Fruit fly (Drosophila melanogaster) whole organism, wandering third instar larva: ENCODE measurements around the gene mah.

ENCODE experiments used
- Abd-B ChIP-seq: fragments of >200 bp; optimal IDR thresholded peaks from 2 replicates; lab custom pipeline; 2017; ENCODE audit warnings: missing biosample characterization, missing genetic modification characterization
- CG32264 ChIP-seq: fragments of 200-800 bp; sonication (Bioruptor generic); optimal IDR thresholded peaks from 2 replicates; lab custom pipeline; 2016; ENCODE audit warnings: missing biosample characterization, missing genetic modification characterization
- CG9705 ChIP-seq: fragments of 200-800 bp; sonication (Bioruptor generic); optimal IDR thresholded peaks from 2 replicates; lab custom pipeline; 2018; ENCODE audit warnings: missing biosample characterization, mild to moderate bottlenecking, missing genetic modification characterization
- CrebA ChIP-seq: fragments of 200-800 bp; sonication (Bioruptor generic); optimal IDR thresholded peaks from 2 replicates; lab custom pipeline; 2016; ENCODE audit warnings: missing biosample characterization, mild to moderate bottlenecking, missing genetic modification characterization, borderline replicate concordance
- Dfd ChIP-seq: fragments of >200 bp; optimal IDR thresholded peaks from 2 replicates; lab custom pipeline; 2017; ENCODE audit warnings: missing biosample characterization, missing genetic modification characterization
- Dif ChIP-seq: fragments of 200-275, 200-300 bp; sonication (Bioruptor generic); optimal IDR thresholded peaks from 2 replicates; lab custom pipeline; 2018; ENCODE audit warnings: missing biosample characterization, missing genetic modification characterization; ENCODE audit not compliant: partially characterized antibody
- GATAd ChIP-seq: sonication (Bioruptor generic); optimal IDR thresholded peaks from 2 replicates; lab custom pipeline; 2016; ENCODE audit warnings: missing biosample characterization, missing genetic modification characterization
- HLH106 ChIP-seq: fragments of 200-800 bp; optimal IDR thresholded peaks from 3 replicates; lab custom pipeline; 2019; ENCODE audit warnings: missing biosample characterization, mild to moderate bottlenecking, missing genetic modification characterization, moderate library complexity
- Hnf4 ChIP-seq: fragments of 200-800 bp; sonication (Bioruptor generic); optimal IDR thresholded peaks from 2 replicates; lab custom pipeline; 2016; ENCODE audit warnings: missing biosample characterization, mild to moderate bottlenecking, missing genetic modification characterization
- Hr78 ChIP-seq: fragments of >200 bp; optimal IDR thresholded peaks from 2 replicates; lab custom pipeline; 2017; ENCODE audit warnings: missing biosample characterization, missing genetic modification characterization
- Hr83 ChIP-seq: fragments of 200-300 bp; sonication (Bioruptor generic); optimal IDR thresholded peaks from 2 replicates; lab custom pipeline; 2016; ENCODE audit warnings: missing biosample characterization, mild to moderate bottlenecking, missing genetic modification characterization, moderate library complexity; ENCODE audit not compliant: poor library complexity, severe bottlenecking
- Jra ChIP-seq: sonication (Bioruptor generic); optimal IDR thresholded peaks from 2 replicates; lab custom pipeline; 2016; ENCODE audit warnings: missing biosample characterization, missing genetic modification characterization
- Mio ChIP-seq: sonication (Bioruptor generic); optimal IDR thresholded peaks from 2 replicates; lab custom pipeline; 2016; ENCODE audit warnings: missing biosample characterization, missing genetic modification characterization
- Myc ChIP-seq: fragments of >200 bp; optimal IDR thresholded peaks from 2 replicates; lab custom pipeline; 2017
- N ChIP-seq: fragments of >200 bp; optimal IDR thresholded peaks from 2 replicates; lab custom pipeline; 2018; ENCODE audit warnings: missing biosample characterization, missing external identifiers, missing genetic modification characterization
- Rel ChIP-seq, 2 experiments: fragments of 200-800 bp; sonication (Bioruptor generic) in 1 of 2; optimal IDR thresholded peaks; 2 replicates in 1 of 2; 3 replicates in 1 of 2; lab custom pipeline; 2016 to 2019; ENCODE audit warnings: mild to moderate bottlenecking in 2 of 2, missing biosample characterization in 2 of 2, missing genetic modification characterization in 2 of 2, moderate library complexity in 1 of 2
- Sp1 ChIP-seq: fragments of 200-800 bp; sonication (Bioruptor generic); optimal IDR thresholded peaks from 3 replicates; lab custom pipeline; 2019; ENCODE audit warnings: missing biosample characterization, mild to moderate bottlenecking, missing genetic modification characterization, moderate library complexity
- Vsx2 ChIP-seq: fragments of 200-300, 225-300 bp; sonication (Bioruptor generic); optimal IDR thresholded peaks from 2 replicates; lab custom pipeline; 2018; ENCODE audit warnings: missing biosample characterization, missing genetic modification characterization; ENCODE audit not compliant: partially characterized antibody
- brk ChIP-seq: fragments of 200-800 bp; sonication (Bioruptor generic); optimal IDR thresholded peaks from 2 replicates; lab custom pipeline; 2016; ENCODE audit warnings: missing biosample characterization, mild to moderate bottlenecking, missing genetic modification characterization
- dl ChIP-seq, 2 experiments: fragments of 175-275, 200-275 bp in 1 of 2; fragments of 200-275 bp in 1 of 2; sonication (Bioruptor generic); optimal IDR thresholded peaks; lab custom pipeline; 2018; ENCODE audit warnings: mild to moderate bottlenecking in 2 of 2, missing biosample characterization in 2 of 2, missing genetic modification characterization in 2 of 2, moderate library complexity in 2 of 2; ENCODE audit not compliant: partially characterized antibody in 2 of 2, insufficient read depth in 1 of 2
- dmrt93B ChIP-seq: fragments of 200-800 bp; sonication (Bioruptor generic); optimal IDR thresholded peaks from 2 replicates; lab custom pipeline; 2018; ENCODE audit warnings: missing biosample characterization, mild to moderate bottlenecking, missing genetic modification characterization
- foxo ChIP-seq, 2 experiments: fragments of 200-800 bp; sonication (Bioruptor generic); optimal IDR thresholded peaks; 2 replicates in 1 of 2; 3 replicates in 1 of 2; lab custom pipeline; 2016 to 2017; ENCODE audit warnings: missing biosample characterization in 2 of 2, missing genetic modification characterization in 2 of 2
- h ChIP-seq: fragments of 200-800 bp; sonication (Bioruptor generic); optimal IDR thresholded peaks from 3 replicates; lab custom pipeline; 2016; ENCODE audit warnings: missing biosample characterization, mild to moderate bottlenecking, missing genetic modification characterization
- jim ChIP-seq: fragments of 175-275, 200-325 bp; sonication (Bioruptor generic); optimal IDR thresholded peaks from 2 replicates; lab custom pipeline; 2016; ENCODE audit warnings: missing biosample characterization, mild to moderate bottlenecking, missing genetic modification characterization
- pan ChIP-seq: fragments of >200 bp; optimal IDR thresholded peaks from 2 replicates; lab custom pipeline; 2017
- psq ChIP-seq: fragments of 200-800 bp; sonication (Bioruptor generic); optimal IDR thresholded peaks from 3 replicates; lab custom pipeline; 2017; ENCODE audit warnings: missing biosample characterization, mild to moderate bottlenecking, missing genetic modification characterization, moderate library complexity
- rgr ChIP-seq: fragments of 200-800 bp; sonication (Bioruptor generic); optimal IDR thresholded peaks from 3 replicates; lab custom pipeline; 2016; ENCODE audit warnings: missing biosample characterization, mild to moderate bottlenecking, missing genetic modification characterization
- sage ChIP-seq: fragments of 200-800 bp; sonication (Bioruptor generic); optimal IDR thresholded peaks from 2 replicates; lab custom pipeline; 2016; ENCODE audit warnings: missing biosample characterization, mild to moderate bottlenecking, missing genetic modification characterization
- sv ChIP-seq: fragments of 200-800 bp; sonication (Bioruptor generic); optimal IDR thresholded peaks from 3 replicates; lab custom pipeline; 2016; ENCODE audit warnings: missing biosample characterization, missing genetic modification characterization
- tai ChIP-seq: sonication (Bioruptor generic); optimal IDR thresholded peaks from 2 replicates; lab custom pipeline; 2016; ENCODE audit warnings: missing biosample characterization, missing genetic modification characterization
- usp ChIP-seq: fragments of >200 bp; optimal IDR thresholded peaks from 2 replicates; lab custom pipeline; 2017; ENCODE audit warnings: missing biosample characterization, missing genetic modification characterization
- woc ChIP-seq: sonication (Bioruptor generic); optimal IDR thresholded peaks from 2 replicates; lab custom pipeline; 2016; ENCODE audit warnings: missing biosample characterization, mild to moderate bottlenecking, missing genetic modification characterization

The mah gene

DNA sequence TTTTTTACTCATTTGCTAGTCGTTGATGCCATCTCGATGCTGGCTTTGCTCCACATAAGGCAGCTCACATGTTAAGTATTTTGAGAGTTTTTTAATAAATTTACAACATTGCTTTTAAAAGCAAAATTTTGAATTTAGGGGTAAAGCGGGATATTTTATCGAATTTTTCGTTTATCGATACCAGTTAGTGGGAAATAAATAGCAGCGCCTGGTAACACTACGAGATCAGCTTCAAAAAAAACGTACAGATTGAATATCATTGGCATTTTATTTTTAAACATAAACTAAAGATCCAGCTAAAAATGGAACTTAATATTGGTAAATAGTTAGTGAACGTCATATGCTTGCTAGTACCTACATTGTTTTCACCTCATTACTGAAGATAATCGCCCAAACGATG, 25.2 kb upstream of the mah start, which contains the start of gene Mink:
Mink (plus strand) TSS at position 204 of the 400 bp plus-strand sequence.
- no peak for TF ChIP-seq jim (GFP tag; lab: Kevin White, UChicago)
- no peak for TF ChIP-seq tai (GFP tag; lab: Kevin White, UChicago)
- TF ChIP-seq Dfd (GFP tag; lab: Kevin White, UChicago) = no peak
- no peak for TF ChIP-seq Mio (GFP tag; lab: Kevin White, UChicago)
- TF ChIP-seq, all 38 proteins: peak for 0

dm6 chr3R:24924916-24925315, 22.5 kb upstream of the mah start, which contains the start of gene Trf4-2:
Gene Trf4-2, plus strand, starts transcription at chr3R:24925216.
- TF ChIP-seq Hnf4 (GFP tag; lab: Kevin White, UChicago) (no peak), brk (GFP tag; lab: Kevin White, UChicago) (no peak), h (GFP tag; lab: Kevin White, UChicago) (no peak), Myc (lab: Kevin White, UChicago) (no peak), GATAd (GFP tag; lab: Kevin White, UChicago) (no peak), foxo (GFP tag; optimal IDR thresholded peaks at IDR 0.05; lab: Kevin White, UChicago) (no peak), CG32264 (no peak), jim (GFP tag; lab: Kevin White, UChicago) (no peak)

DNA sequence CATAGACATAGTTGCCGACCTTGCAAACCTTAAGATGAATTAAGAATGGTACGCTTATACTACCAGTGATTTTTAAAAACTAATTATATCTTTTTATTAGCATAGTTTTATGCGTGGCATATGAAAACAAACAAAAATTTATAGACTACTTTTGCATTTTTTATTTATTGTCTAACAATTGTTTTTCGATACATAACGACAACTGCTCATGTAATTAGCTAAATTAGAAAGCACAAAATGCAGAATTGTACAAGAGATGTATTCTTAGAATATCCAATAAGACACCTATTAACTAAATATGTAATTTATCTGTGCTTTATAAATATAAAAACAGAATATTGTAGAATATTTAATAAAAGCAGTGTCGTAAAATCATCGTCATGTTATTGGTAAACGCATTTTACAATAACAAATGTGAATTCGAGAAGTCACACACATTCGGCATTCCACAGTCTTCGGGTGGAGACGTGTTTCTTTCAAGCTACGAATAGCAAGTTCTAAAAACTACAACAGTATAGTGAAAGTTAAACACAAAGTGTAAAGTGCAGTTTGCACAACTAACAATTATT, 20.6 kb upstream of the mah start:
- no peak for TF ChIP-seq jim (GFP tag; lab: Kevin White, UChicago)
- peak; percentile 43 for TF ChIP-seq Myc (lab: Kevin White, UChicago)
- TF ChIP-seq sage (GFP tag; lab: Kevin White, UChicago) = no peak
- peak; percentile 92 for TF ChIP-seq Vsx2 (GFP tag; lab: Kevin White, UChicago)

DNA sequence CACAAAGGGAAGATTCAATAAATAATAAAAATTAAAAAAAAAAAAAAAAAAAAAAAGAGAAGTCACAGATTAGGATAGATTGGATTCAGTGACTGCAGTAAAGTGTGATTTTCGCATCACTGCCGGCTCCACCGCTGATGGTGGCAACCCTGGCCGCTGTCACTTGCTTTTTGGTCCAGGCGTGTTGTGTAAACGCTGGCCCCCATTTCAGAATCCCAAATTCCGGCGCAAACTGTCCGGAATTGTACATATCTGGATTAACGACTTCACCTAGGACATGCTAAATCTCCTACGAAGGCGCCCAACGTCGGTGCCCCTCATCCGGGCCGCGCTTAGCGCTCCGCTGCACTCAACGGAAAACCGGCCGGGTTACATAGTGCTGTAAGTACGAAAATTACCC, 15.6 kb upstream of the mah start, which contains the start of gene CG11771:
CG11771 (plus strand) TSS at position 155 of the 400 bp plus-strand sequence.
- TF ChIP-seq foxo (GFP tag; optimal IDR thresholded peaks at IDR 0.05; lab: Kevin White, UChicago) (no peak), dl (GFP tag; optimal IDR thresholded peaks at IDR 0.05; lab: Kevin White, UChicago; ENCODE audit: insufficient read depth in 1 of 2, partially characterized antibody in 2 of 2) (no peak), rgr (GFP tag; lab: Kevin White, UChicago) (no peak), Myc (lab: Kevin White, UChicago) (no peak), tai (GFP tag; lab: Kevin White, UChicago) (no peak)

- TF ChIP-seq foxo (GFP tag; optimal IDR thresholded peaks at IDR 0.05; lab: Kevin White, UChicago) (no peak), Abd-B (GFP tag; lab: Kevin White, UChicago) (no peak), Sp1 (GFP tag; lab: Kevin White, UChicago) (no peak), dmrt93B (no peak), woc (GFP tag; lab: Kevin White, UChicago) (no peak), Hr78 (GFP tag; lab: Kevin White, UChicago) (no peak), sv (GFP tag; lab: Kevin White, UChicago) (no peak), pan (lab: Kevin White, UChicago) (no peak), usp (GFP tag; lab: Kevin White, UChicago) (no peak), CrebA (GFP tag; lab: Kevin White, UChicago) (no peak), Dfd (GFP tag; lab: Kevin White, UChicago) (no peak), CG32264 (no peak), CG9705 (no peak), brk (GFP tag; lab: Kevin White, UChicago) (no peak), Rel (GFP tag; optimal IDR thresholded peaks at IDR 0.05; lab: Kevin White, UChicago) (no peak), Rel (tag; optimal IDR thresholded peaks at IDR 0.05; lab: Kevin White, UChicago) (no peak), Hnf4 (GFP tag; lab: Kevin White, UChicago) (no peak), dl (GFP tag; optimal IDR thresholded peaks at IDR 0.05; lab: Kevin White, UChicago; ENCODE audit: insufficient read depth in 1 of 2, partially characterized antibody in 2 of 2) (no peak), N (GFP tag; lab: Kevin White, UChicago) (no peak), psq (GFP tag; lab: Kevin White, UChicago) (no peak)
- TF ChIP-seq, all 38 proteins: peak for 0
These were observed 12.9 kb upstream of the mah start for dm6 chr3R:24934542-24934941.

dm6 chr3R:24935758-24936157, 11.7 kb upstream of the mah start:
- TF ChIP-seq dmrt93B (no peak), CG32264 (no peak), Hr83 (GFP tag; lab: Kevin White, UChicago) (no peak), Jra (no peak), Dif (no peak), Myc (lab: Kevin White, UChicago) (no peak), HLH106 (tag; lab: Kevin White, UChicago) (no peak)
